Worm (Caenorhabditis elegans) whole organism, early embryonic: Measurements from ENCODE around the gene F38H4.6.

Source experiments
- F13C5.2 ChIP-seq: sonication (generic microtip); optimal IDR thresholded peaks from 2 replicates; lab custom pipeline; 2017; ENCODE audit warnings: mild to moderate bottlenecking, missing genetic modification characterization, inconsistent platforms, missing compliant biosample characterization
- aly-1 ChIP-seq: sonication (generic microtip); optimal IDR thresholded peaks from 2 replicates; lab custom pipeline; 2016; ENCODE audit warnings: missing genetic modification characterization, missing compliant biosample characterization
- ama-1 ChIP-seq: fragments of 150-350 bp; optimal IDR thresholded peaks from 2 replicates; lab custom pipeline; 2014
- ceh-13 ChIP-seq: fragments of 200-800 bp; sonication (Bioruptor generic); optimal IDR thresholded peaks from 2 replicates; lab custom pipeline; 2018; ENCODE audit warnings: mild to moderate bottlenecking, missing genetic modification characterization, missing compliant biosample characterization
- ceh-36 ChIP-seq: sonication (generic microtip); optimal IDR thresholded peaks from 2 replicates; lab custom pipeline; 2016; ENCODE audit warnings: missing genetic modification characterization, inconsistent platforms, missing compliant biosample characterization
- ets-7 ChIP-seq: sonication (generic microtip); optimal IDR thresholded peaks from 2 replicates; lab custom pipeline; 2016; ENCODE audit warnings: missing genotype, missing genetic modification characterization, missing compliant biosample characterization
- hmbx-1 ChIP-seq: sonication (generic microtip); optimal IDR thresholded peaks from 2 replicates; lab custom pipeline; 2016; ENCODE audit warnings: mild to moderate bottlenecking, missing genetic modification characterization, missing compliant biosample characterization
- hmg-4 ChIP-seq: fragments of 200-800 bp; sonication (Bioruptor generic); optimal IDR thresholded peaks from 2 replicates; lab custom pipeline; 2018; ENCODE audit warnings: mild to moderate bottlenecking, missing genetic modification characterization, missing compliant biosample characterization
- pes-1 ChIP-seq: fragments of 200-800 bp; sonication (Bioruptor generic); IDR thresholded peaks from 2 replicates; pipeline ENCODE4 v1.3.6; 2022; ENCODE audit warnings: missing genetic modification reagents, missing genetic modification characterization, missing compliant biosample characterization
- scrt-1 ChIP-seq: fragments of 200-800 bp; sonication (Bioruptor generic); IDR thresholded peaks from 2 replicates; pipeline ENCODE4 v1.3.6; 2022; ENCODE audit warnings: missing genetic modification characterization, missing compliant biosample characterization
- tbx-11 ChIP-seq: fragments of 200-800 bp; sonication (Bioruptor generic); IDR thresholded peaks from 2 replicates; pipeline ENCODE4 v1.3.6; 2022; ENCODE audit warnings: missing genetic modification characterization, missing compliant biosample characterization
- tbx-37 ChIP-seq: fragments of 200-800 bp; sonication (Bioruptor generic); conservative IDR thresholded peaks from 2 replicates; pipeline ENCODE4 v1.3.6; 2022; ENCODE audit warnings: missing genetic modification reagents, missing genetic modification characterization, missing compliant biosample characterization
- tra-4 ChIP-seq: sonication (generic microtip); optimal IDR thresholded peaks from 2 replicates; lab custom pipeline; 2017; ENCODE audit warnings: missing genetic modification characterization, missing compliant biosample characterization

DNA sequence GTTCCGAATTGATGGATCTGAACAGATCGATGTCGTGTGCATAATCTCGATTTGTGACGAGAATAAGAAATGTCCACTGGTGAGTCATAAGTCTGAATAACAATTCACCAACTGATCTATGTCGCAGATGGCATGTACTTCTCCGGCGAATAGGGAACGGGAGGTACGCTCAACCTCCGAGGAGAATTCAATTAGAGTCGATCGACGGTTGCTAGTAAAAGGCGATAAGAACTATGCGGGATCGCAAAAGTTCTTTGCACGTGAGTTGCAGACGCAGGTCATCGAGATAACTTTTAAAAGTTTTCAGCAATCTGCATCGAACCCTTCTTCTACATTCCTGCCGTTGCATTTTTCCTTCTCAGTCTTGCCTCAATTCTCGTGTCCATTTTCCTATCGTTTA is 34.9 kb upstream of the F38H4.6 start:
- TF ChIP-seq ceh-13 (GFP tag; lab: Kevin White, UChicago) (no peak), ceh-36 (tag; lab: Kevin White, UChicago) (no peak), pes-1 (no peak), tra-4 (tag; lab: Kevin White, UChicago) (no peak), hmg-4 (no peak), hmbx-1 (no peak), aly-1 (no peak), tbx-37 (no peak), F13C5.2 (tag; lab: Kevin White, UChicago) (no peak), ama-1 (lab: Kevin White, UChicago) (no peak), tbx-11 (GFP tag; lab: Robert Waterston, UW) (no peak), ets-7 (tag; lab: Kevin White, UChicago) (no peak), scrt-1 (GFP tag; lab: Robert Waterston, UW) (no peak)
